Worm (Caenorhabditis elegans) whole organism, L3 larva: ENCODE results near the gene W03C9.6.

ENCODE experiments used
- R02D3.7 ChIP-seq: fragments of 150-350 bp; optimal IDR thresholded peaks from 2 replicates; lab custom pipeline; 2014; ENCODE audit warnings: missing biosample characterization, missing genetic modification characterization
- ZK546.5 ChIP-seq: sonication (generic microtip); optimal IDR thresholded peaks from 2 replicates; lab custom pipeline; 2017; ENCODE audit warnings: missing biosample characterization, missing genetic modification characterization
- ceh-16 ChIP-seq: sonication (generic microtip); optimal IDR thresholded peaks from 2 replicates; lab custom pipeline; 2017; ENCODE audit warnings: missing biosample characterization, missing genetic modification characterization
- ceh-28 ChIP-seq: fragments of 150-350 bp; optimal IDR thresholded peaks from 2 replicates; lab custom pipeline; 2014; ENCODE audit warnings: missing biosample characterization, missing genetic modification reagents, missing genetic modification characterization
- ceh-82 ChIP-seq: fragments of 150-350 bp; optimal IDR thresholded peaks from 2 replicates; lab custom pipeline; 2014; ENCODE audit warnings: missing biosample characterization, missing genetic modification characterization
- ceh-9 ChIP-seq: sonication (generic microtip); optimal IDR thresholded peaks from 2 replicates; lab custom pipeline; 2018; ENCODE audit warnings: missing biosample characterization, missing genetic modification characterization
- egl-27 ChIP-seq: sonication (generic microtip); optimal IDR thresholded peaks from 4 replicates; lab custom pipeline; 2017; ENCODE audit warnings: missing biosample characterization, missing genetic modification reagents, missing genetic modification characterization
- egl-5 ChIP-seq: fragments of 150-350 bp; optimal IDR thresholded peaks from 2 replicates; lab custom pipeline; 2017; ENCODE audit warnings: missing biosample characterization, missing genetic modification reagents, missing genetic modification characterization, inconsistent platforms
- elt-1 ChIP-seq: fragments of 150-350 bp; optimal IDR thresholded peaks from 2 replicates; lab custom pipeline; 2014; ENCODE audit warnings: missing biosample characterization, missing genetic modification characterization
- elt-3 ChIP-seq, 3 experiments: fragments of 150-350 bp in 1 of 3; sonication (generic microtip) in 2 of 3; optimal IDR thresholded peaks; 2 replicates in 2 of 3; 4 replicates in 1 of 3; lab custom pipeline; 2014 to 2017; ENCODE audit warnings: missing biosample characterization in 3 of 3, missing genetic modification characterization in 3 of 3
- eor-1 ChIP-seq, 2 experiments: fragments of 150-350 bp; optimal IDR thresholded peaks; 2 replicates each; lab custom pipeline; 2014 to 2018; ENCODE audit warnings: missing biosample characterization in 2 of 2, missing genetic modification characterization in 2 of 2
- fkh-2 ChIP-seq: fragments of 150-350 bp; optimal IDR thresholded peaks from 2 replicates; lab custom pipeline; 2014; ENCODE audit warnings: missing biosample characterization, missing genetic modification reagents, missing genetic modification characterization
- lin-15B ChIP-seq: fragments of 150-350 bp; optimal IDR thresholded peaks from 2 replicates; lab custom pipeline; 2014; ENCODE audit warnings: missing biosample characterization, missing genetic modification characterization
- lin-39 ChIP-seq: fragments of 150-350 bp; optimal IDR thresholded peaks from 2 replicates; lab custom pipeline; 2018; ENCODE audit warnings: missing biosample characterization, missing genetic modification reagents, missing genetic modification characterization
- lsy-12 ChIP-seq: sonication (generic microtip); optimal IDR thresholded peaks from 2 replicates; lab custom pipeline; 2016; ENCODE audit warnings: mild to moderate bottlenecking, missing genetic modification characterization, missing compliant biosample characterization
- mdl-1 ChIP-seq: fragments of 150-350 bp; optimal IDR thresholded peaks from 2 replicates; lab custom pipeline; 2014; ENCODE audit warnings: missing biosample characterization, missing genetic modification characterization
- mml-1 ChIP-seq: fragments of 150-350 bp; sonication (generic microtip); optimal IDR thresholded peaks from 3 replicates; lab custom pipeline; 2014; ENCODE audit warnings: missing biosample characterization, missing genetic modification characterization
- nfya-1 ChIP-seq: sonication (generic microtip); optimal IDR thresholded peaks from 2 replicates; lab custom pipeline; 2017; ENCODE audit warnings: missing genetic modification characterization, mild to moderate bottlenecking, missing compliant biosample characterization, antibody characterized with exemption, moderate library complexity; ENCODE audit not compliant: insufficient read depth
- nhr-12 ChIP-seq: fragments of 150-350 bp; optimal IDR thresholded peaks from 2 replicates; lab custom pipeline; 2014; ENCODE audit warnings: missing biosample characterization, missing genetic modification characterization
- nhr-23 ChIP-seq: fragments of 150-350 bp; optimal IDR thresholded peaks from 2 replicates; lab custom pipeline; 2014; ENCODE audit warnings: missing biosample characterization, missing genetic modification reagents, missing genetic modification characterization
- nhr-237 ChIP-seq: fragments of 150-350 bp; optimal IDR thresholded peaks from 2 replicates; lab custom pipeline; 2014; ENCODE audit warnings: missing biosample characterization, missing genetic modification characterization
- nhr-76 ChIP-seq: fragments of 150-350 bp; sonication (generic microtip); optimal IDR thresholded peaks from 5 replicates; lab custom pipeline; 2014; ENCODE audit warnings: missing biosample characterization, missing genetic modification characterization
- nhr-77 ChIP-seq: fragments of 150-350 bp; optimal IDR thresholded peaks from 2 replicates; lab custom pipeline; 2014; ENCODE audit warnings: missing biosample characterization, missing genetic modification characterization
- pha-4 ChIP-seq: fragments of 150-350 bp; optimal IDR thresholded peaks from 2 replicates; lab custom pipeline; 2014; ENCODE audit warnings: missing biosample characterization, missing genetic modification reagents, missing genetic modification characterization
- pqm-1 ChIP-seq: fragments of 150-350 bp; optimal IDR thresholded peaks from 2 replicates; lab custom pipeline; 2017; ENCODE audit warnings: missing biosample characterization, missing genetic modification characterization, inconsistent platforms
- sea-2 ChIP-seq: fragments of 150-350 bp; sonication (generic microtip); optimal IDR thresholded peaks from 4 replicates; lab custom pipeline; 2014; ENCODE audit warnings: missing biosample characterization, missing genetic modification reagents, missing genetic modification characterization
- snpc-4 ChIP-seq: fragments of 150-350 bp; optimal IDR thresholded peaks from 2 replicates; lab custom pipeline; 2014; ENCODE audit warnings: missing biosample characterization, missing genetic modification characterization
- tbx-2 ChIP-seq: sonication (generic microtip); optimal IDR thresholded peaks from 2 replicates; lab custom pipeline; 2016; ENCODE audit warnings: mild to moderate bottlenecking, missing genetic modification characterization, missing compliant biosample characterization
- unc-39 ChIP-seq: sonication (generic microtip); optimal IDR thresholded peaks from 4 replicates; lab custom pipeline; 2017; ENCODE audit warnings: missing biosample characterization, missing genetic modification characterization
- unc-62 ChIP-seq: fragments of 150-350 bp; sonication (generic microtip); optimal IDR thresholded peaks from 4 replicates; lab custom pipeline; 2014; ENCODE audit warnings: missing biosample characterization, missing genetic modification reagents, missing genetic modification characterization
- zag-1 ChIP-seq: fragments of 150-350 bp; optimal IDR thresholded peaks from 2 replicates; lab custom pipeline; 2014; ENCODE audit warnings: missing biosample characterization, missing genetic modification characterization
- ztf-11 ChIP-seq: fragments of 150-350 bp; optimal IDR thresholded peaks from 2 replicates; lab custom pipeline; 2014; ENCODE audit warnings: missing biosample characterization, missing genetic modification characterization
- ztf-4 ChIP-seq: fragments of 150-350 bp; optimal IDR thresholded peaks from 2 replicates; lab custom pipeline; 2014; ENCODE audit warnings: missing biosample characterization, missing genetic modification characterization

Gene W03C9.6

DNA sequence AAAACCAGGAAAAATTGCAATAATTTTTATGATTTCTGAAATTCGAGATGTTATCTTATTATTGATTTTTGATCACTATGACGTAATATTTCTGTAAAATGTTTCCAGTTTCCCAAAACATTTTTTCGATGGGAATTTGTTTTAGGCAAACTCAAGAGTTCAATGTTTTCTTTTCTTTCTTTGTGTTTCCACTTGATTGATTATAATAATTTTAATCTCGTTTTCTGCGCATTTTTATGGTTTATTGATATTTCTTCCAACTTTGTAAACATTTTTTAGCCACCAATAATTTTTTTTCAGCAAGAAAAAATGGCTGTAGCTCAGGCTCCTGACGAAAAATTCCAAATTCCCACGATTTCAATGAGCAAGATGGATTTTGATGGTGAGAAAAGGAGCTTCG lies at the start of gene W03C9.6:
Gene W03C9.6 (plus strand): TSS at position 301 of the 400 bp plus-strand sequence.
- TF ChIP-seq pqm-1 (tag; lab: Kevin White, UChicago) = no peak
- TF ChIP-seq snpc-4 = no peak
- no peak for TF ChIP-seq tbx-2 (tag; lab: Kevin White, UChicago)
- TF ChIP-seq nhr-77 (tag; lab: Kevin White, UChicago) = no peak
- TF ChIP-seq ztf-4 = no peak
- no peak for TF ChIP-seq mdl-1 (tag; lab: Kevin White, UChicago)
- TF ChIP-seq pha-4 (tag; lab: Kevin White, UChicago) = no peak
- no peak for TF ChIP-seq eor-1 (tag; optimal IDR thresholded peaks at IDR 0.05; lab: Kevin White, UChicago)
- no peak for TF ChIP-seq egl-27
- TF ChIP-seq ceh-16 = no peak
- TF ChIP-seq unc-39 (tag; lab: Kevin White, UChicago) = no peak
- TF ChIP-seq lin-39 = no peak
- TF ChIP-seq nhr-23 = no peak
- no peak for TF ChIP-seq ztf-11 (tag; lab: Kevin White, UChicago)
- no peak for TF ChIP-seq lin-15B (tag; lab: Kevin White, UChicago)
- no peak for TF ChIP-seq mml-1
- TF ChIP-seq elt-1 (tag; lab: Kevin White, UChicago) = no peak
- TF ChIP-seq egl-5 = no peak
- no peak for TF ChIP-seq R02D3.7 (tag; lab: Kevin White, UChicago)

DNA sequence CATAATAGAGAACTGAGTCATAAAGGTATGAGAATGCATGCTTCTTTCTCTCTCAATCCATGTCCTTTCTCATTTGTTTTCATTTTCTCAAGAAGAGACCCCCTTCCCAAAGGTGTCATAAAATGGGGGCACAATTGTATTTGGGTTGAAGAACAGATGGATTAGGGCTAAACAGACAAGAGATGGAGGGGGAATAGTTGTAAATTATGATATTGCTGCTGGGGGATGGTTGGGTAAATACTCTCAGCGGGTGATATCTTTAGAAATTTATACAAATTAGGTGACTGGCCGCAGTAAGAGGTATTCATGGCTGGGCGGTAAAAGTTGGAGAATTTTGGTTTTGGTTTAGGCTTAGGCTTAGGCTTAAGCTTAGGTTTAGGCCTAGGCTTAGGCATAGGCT lies 49.3 kb upstream of the W03C9.6 start:
- TF ChIP-seq ceh-82 (tag; lab: Kevin White, UChicago) (no peak), nhr-12 (tag; lab: Kevin White, UChicago) (no peak), nhr-77 (tag; lab: Kevin White, UChicago) (no peak), fkh-2 (tag; lab: Kevin White, UChicago) (no peak), eor-1 (tag; optimal IDR thresholded peaks at IDR 0.05; lab: Kevin White, UChicago) (no peak), ztf-11 (tag; lab: Kevin White, UChicago) (no peak), nhr-76 (tag; lab: Kevin White, UChicago) (no peak), snpc-4 (no peak)

DNA sequence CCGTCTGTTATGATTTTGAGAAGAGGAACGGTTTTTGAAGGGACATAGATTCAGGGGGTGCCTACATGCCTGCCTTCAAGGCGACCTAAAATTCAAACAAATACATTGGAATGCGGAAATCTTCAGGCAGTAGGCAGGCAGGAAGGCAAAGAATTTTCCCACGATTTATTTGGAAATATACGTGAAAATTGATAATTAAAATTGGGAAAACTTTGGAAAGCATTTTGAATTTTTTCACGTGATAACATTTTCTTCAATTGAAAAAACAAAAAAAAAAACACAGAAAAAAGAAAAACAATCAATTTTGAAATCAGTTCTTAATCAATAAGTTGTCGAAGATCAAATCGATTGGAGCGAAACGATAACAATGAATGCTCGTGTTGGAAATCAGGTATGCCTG lies 48.1 kb upstream of the W03C9.6 start, which contains the start of gene ZK930.4:
Gene ZK930.4 (plus strand): TSS at position 301 of the 400 bp plus-strand sequence.
- TF ChIP-seq R02D3.7 (tag; lab: Kevin White, UChicago) (no peak), lsy-12 (tag; lab: Kevin White, UChicago) (no peak), sea-2 (no peak), fkh-2 (tag; lab: Kevin White, UChicago) (no peak), ceh-28 (tag; lab: Kevin White, UChicago) (no peak), nhr-77 (tag; lab: Kevin White, UChicago) (no peak)

DNA sequence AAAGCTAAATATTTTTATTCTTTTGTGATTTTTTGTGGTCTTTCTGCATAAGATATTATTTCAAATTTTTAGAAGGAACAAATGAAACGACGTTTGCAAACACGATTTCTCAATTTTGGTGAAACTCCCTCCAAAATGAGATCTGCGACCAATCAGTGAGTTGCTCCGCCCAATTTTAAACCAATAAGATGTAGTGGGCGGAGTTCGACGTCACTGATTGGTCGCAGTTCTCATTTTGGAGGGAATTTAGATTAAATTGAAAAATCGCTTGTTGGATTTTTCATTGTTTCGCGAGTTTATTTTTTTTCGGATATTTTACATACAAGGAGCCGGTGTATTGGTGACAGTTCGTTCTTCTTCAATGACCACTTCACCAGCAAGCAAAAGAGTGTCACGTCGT lies 43.7 kb upstream of the W03C9.6 start:
- TF ChIP-seq snpc-4 (no peak), ztf-4 (no peak), nfya-1 (tag; lab: Kevin White, UChicago) (peak; percentile 97), ZK546.5 (tag; lab: Kevin White, UChicago) (no peak)
- TF ChIP-seq, all 47 proteins: peak for 1

DNA sequence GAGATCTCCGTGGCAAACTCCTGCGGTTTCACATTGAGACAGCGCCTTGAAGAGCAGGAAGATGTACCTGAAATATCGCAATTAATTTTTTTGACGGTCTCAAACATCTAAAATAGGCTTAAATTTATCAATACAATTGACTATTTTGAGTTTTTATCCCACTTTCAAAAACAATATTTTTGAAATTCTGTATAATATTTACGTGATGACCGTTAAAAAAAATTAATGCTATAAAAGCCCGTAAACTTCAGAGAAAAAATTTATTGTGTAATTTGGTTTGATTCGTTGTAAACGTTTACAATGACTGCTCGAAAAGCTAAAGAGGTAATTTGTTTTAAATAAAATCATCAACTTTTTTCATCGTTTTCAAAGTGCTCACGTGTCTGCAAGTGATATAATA lies 40.0 kb upstream of the W03C9.6 start, which contains the start of gene ZK930.7:
Gene ZK930.7 (plus strand): TSS at position 301 of the 400 bp plus-strand sequence.
- TF ChIP-seq nhr-77 (tag; lab: Kevin White, UChicago) = no peak
- no peak for TF ChIP-seq unc-39 (tag; lab: Kevin White, UChicago)
- TF ChIP-seq elt-3 (tag; optimal IDR thresholded peaks at IDR 0.05; lab: Kevin White, UChicago) = no peak
- no peak for TF ChIP-seq zag-1 (tag; lab: Kevin White, UChicago)
- TF ChIP-seq nhr-237 (tag; lab: Kevin White, UChicago) = no peak
- TF ChIP-seq ceh-9 (tag; lab: Kevin White, UChicago) = no peak
- TF ChIP-seq sea-2 = no peak
- no peak for TF ChIP-seq tbx-2 (tag; lab: Kevin White, UChicago)
- TF ChIP-seq unc-62 (GFP tag; lab: Kevin White, UChicago) = no peak
- TF ChIP-seq fkh-2 (tag; lab: Kevin White, UChicago) = no peak
